Fruit fly (Drosophila melanogaster) whole organism: Measurements from ENCODE around the gene Ing3.

ENCODE experiments used
- CG8478 ChIP-seq: fragments of >200 bp; optimal IDR thresholded peaks from 2 replicates; lab custom pipeline; 2018; ENCODE audit warnings: inconsistent platforms
- pan ChIP-seq: fragments of >200 bp; optimal IDR thresholded peaks from 2 replicates; lab custom pipeline; 2017

DNA sequence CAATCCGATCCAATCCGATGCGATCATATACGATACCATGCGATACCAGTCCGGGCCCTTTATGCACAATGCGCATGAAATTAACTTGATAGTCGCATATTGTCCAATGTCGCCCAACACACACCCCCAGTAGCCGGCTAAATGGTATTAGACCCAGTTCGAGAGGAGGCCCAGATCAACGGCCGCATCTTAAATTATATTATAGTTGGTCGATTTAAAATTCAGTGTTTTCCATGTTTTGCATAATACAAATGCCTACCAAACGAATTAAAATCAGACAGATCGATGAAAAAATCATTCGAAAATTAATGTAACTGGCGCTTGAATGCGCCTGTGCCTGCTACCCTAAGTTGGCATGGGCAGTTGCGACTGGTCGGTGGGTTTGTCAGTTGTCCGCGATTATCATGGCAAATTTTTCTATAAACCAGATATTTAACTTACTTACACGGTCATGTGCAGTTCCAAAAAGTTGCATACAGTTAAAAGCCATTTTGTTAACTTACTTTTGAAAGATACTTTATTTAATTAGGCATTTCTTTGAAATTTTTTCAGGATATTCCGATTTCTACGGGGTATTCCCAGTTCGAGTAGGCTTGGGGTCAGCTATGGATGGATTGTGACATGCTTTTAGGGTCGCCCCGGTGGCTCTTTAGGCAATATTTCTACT is 17.1 kb upstream of the Ing3 start:
- TF ChIP-seq CG8478 (lab: Kevin White, UChicago) (no peak), pan (lab: Kevin White, UChicago) (no peak)
